Worm (Caenorhabditis elegans) whole organism, young adult: Measurements from ENCODE around the gene T28C6.3.

Experiments used
- attf-3 ChIP-seq: fragments of 200-800 bp; sonication (Bioruptor generic); conservative IDR thresholded peaks from 2 replicates; pipeline ENCODE4 v1.3.6; 2022; ENCODE audit warnings: missing genetic modification reagents, missing genetic modification characterization, missing compliant biosample characterization
- nhr-27 ChIP-seq: fragments of 200-800 bp; sonication (Bioruptor generic); optimal IDR thresholded peaks from 2 replicates; lab custom pipeline; 2018; ENCODE audit warnings: mild to moderate bottlenecking, missing genetic modification characterization, moderate library complexity, missing compliant biosample characterization
- unc-62 ChIP-seq: fragments of 150-350 bp; optimal IDR thresholded peaks from 2 replicates; lab custom pipeline; 2014; ENCODE audit warnings: missing biosample characterization, missing genetic modification reagents, missing genetic modification characterization

DNA sequence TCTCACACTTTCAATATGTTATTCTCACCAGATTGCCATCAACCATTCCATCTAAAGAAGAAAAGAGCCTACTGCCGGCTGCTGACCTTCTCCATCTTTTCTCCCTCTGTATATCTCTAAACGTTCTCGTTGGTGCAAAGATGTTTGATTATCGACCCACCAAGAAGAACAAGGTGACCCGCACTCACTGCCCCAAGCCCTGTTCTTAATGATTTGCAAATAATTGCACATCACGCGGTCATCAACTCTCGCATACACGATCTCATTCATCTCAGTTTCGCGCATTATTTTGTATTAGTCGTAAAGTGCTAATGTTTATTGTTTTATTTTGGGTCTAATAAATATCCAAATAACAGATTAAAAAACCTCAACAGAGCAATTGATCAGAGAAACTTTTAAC, 670 bp upstream of the T28C6.3 start:
- TF ChIP-seq attf-3 (GFP tag; lab: Robert Waterston, UW) = no peak
- TF ChIP-seq unc-62 = no peak
- no peak for TF ChIP-seq nhr-27 (tag; lab: Kevin White, UChicago)
